Worm (Caenorhabditis elegans) whole organism, L4/young adult: ENCODE measurements around the gene C35D10.10.

ENCODE experiments used
- W03F9.2 ChIP-seq: fragments of 150-350 bp; optimal IDR thresholded peaks from 2 replicates; lab custom pipeline; 2014; ENCODE audit warnings: missing biosample characterization, missing genetic modification characterization
- him-1 ChIP-seq: sonication (generic microtip); optimal IDR thresholded peaks from 2 replicates; lab custom pipeline; 2016; ENCODE audit warnings: missing genotype, missing genetic modification reagents, missing genetic modification characterization, missing compliant biosample characterization

- no peak for TF ChIP-seq W03F9.2 (tag; lab: Kevin White, UChicago)
- no peak for TF ChIP-seq him-1
These were observed 17.3 kb downstream of the C35D10.10 start, which contains the start of the genes clec-157 and fkh-5 for ce11 chrIII:4844327-4844726.
